Fruit fly (Drosophila melanogaster): ENCODE measurements around the gene CG10336.

Gene CG10336

dm6 chr2L:18717365-18718011 is 28.2 kb downstream of the CG10336 start (continued):
- TF ChIP-seq Meics (GFP tag; optimal IDR thresholded peaks at IDR 0.05): peak; percentile 17
- TF ChIP-seq CG10274 (GFP tag; optimal IDR thresholded peaks at IDR 0.05): no peak
- no peak for TF ChIP-seq CG15514 (GFP tag; optimal IDR thresholded peaks at IDR 0.05)
- TF ChIP-seq onecut (GFP tag; IDR thresholded peaks at IDR 0.05): 0 out of 2 replicates have a peak, but pooled peaks have one; percentile 12
- peak; percentile 8 for TF ChIP-seq CG15601 (tag; optimal IDR thresholded peaks at IDR 0.05)
- no peak for TF ChIP-seq CG32772 (GFP tag; IDR thresholded peaks at IDR 0.05)
- no peak for TF ChIP-seq CG18011 (GFP tag; optimal IDR thresholded peaks at IDR 0.05)
- peak; percentile 20 for TF ChIP-seq CG11504 (tag; optimal IDR thresholded peaks at IDR 0.05)
- peak; percentile 6 for TF ChIP-seq CG11723 (GFP tag; optimal IDR thresholded peaks at IDR 0.05)
- TF ChIP-seq HLH54F (GFP tag; optimal IDR thresholded peaks at IDR 0.05): no peak
- no peak for TF ChIP-seq ato (GFP tag; IDR thresholded peaks at IDR 0.05; ENCODE audit: partially characterized antibody)
- no peak for TF ChIP-seq Hey (tag; optimal IDR thresholded peaks at IDR 0.05)
- no peak for TF ChIP-seq pros (GFP tag; optimal IDR thresholded peaks at IDR 0.05)
- peak; percentile 18 for TF ChIP-seq CG17359 (tag; optimal IDR thresholded peaks at IDR 0.05)
- TF ChIP-seq YL-1 (GFP tag; optimal IDR thresholded peaks at IDR 0.05): no peak
- no peak for TF ChIP-seq B-H2 (GFP tag; optimal IDR thresholded peaks at IDR 0.05)
- TF ChIP-seq Oli (tag; optimal IDR thresholded peaks at IDR 0.05): no peak
- TF ChIP-seq CG10543 (GFP tag; optimal IDR thresholded peaks at IDR 0.05): no peak
- TF ChIP-seq Med (GFP tag): no peak
- no peak for TF ChIP-seq CG17328 (GFP tag; IDR thresholded peaks at IDR 0.05)
- no peak for TF ChIP-seq Mad (GFP tag; optimal IDR thresholded peaks at IDR 0.05)
- no peak for TF ChIP-seq Trl (optimal IDR thresholded peaks at IDR 0.05)
- TF ChIP-seq Trl (GFP tag; optimal IDR thresholded peaks at IDR 0.05): no peak
- no peak for TF ChIP-seq shn (GFP tag; optimal IDR thresholded peaks at IDR 0.05)
- TF ChIP-seq Sry-δ (GFP tag; optimal IDR thresholded peaks at IDR 0.05): no peak
- TF ChIP-seq Nf-YC (tag; optimal IDR thresholded peaks at IDR 0.05): no peak
- TF ChIP-seq CG30403 (GFP tag; optimal IDR thresholded peaks at IDR 0.05): peak; percentile 11
- peak; percentile 43 for TF ChIP-seq Deaf1 (tag; optimal IDR thresholded peaks at IDR 0.05)
- TF ChIP-seq CG17385 (GFP tag; optimal IDR thresholded peaks at IDR 0.05): peak; percentile 5
- TF ChIP-seq CG6689 (GFP tag; IDR thresholded peaks at IDR 0.05): 0 out of 2 replicates have a peak, but pooled peaks have one; percentile 24
- TF ChIP-seq mam (GFP tag; optimal IDR thresholded peaks at IDR 0.05): no peak
- TF ChIP-seq TFAM (GFP tag; optimal IDR thresholded peaks at IDR 0.05): no peak
- peak; percentile 18 for TF ChIP-seq caup (GFP tag; optimal IDR thresholded peaks at IDR 0.05; ENCODE audit: severe bottlenecking)
- TF ChIP-seq ken (GFP tag; IDR thresholded peaks at IDR 0.05): no peak
- TF ChIP-seq Hmr (GFP tag; optimal IDR thresholded peaks at IDR 0.05): peak; percentile 9
- TF ChIP-seq tio (GFP tag; optimal IDR thresholded peaks at IDR 0.05): peak; percentile 1
- TF ChIP-seq Sox102F (GFP tag; optimal IDR thresholded peaks at IDR 0.05): no peak
- no peak for TF ChIP-seq cg (GFP tag; optimal IDR thresholded peaks at IDR 0.05)
- no peak for TF ChIP-seq pzg (GFP tag; optimal IDR thresholded peaks at IDR 0.05)
- peak; percentile 32; the same call in 1 of the 2 replicates for TF ChIP-seq Drgx (GFP tag; IDR thresholded peaks at IDR 0.05)
- no peak for TF ChIP-seq ftz-f1 (GFP tag; optimal IDR thresholded peaks at IDR 0.05)
- no peak for TF ChIP-seq CHES-1-like (GFP tag; optimal IDR thresholded peaks at IDR 0.05)
- TF ChIP-seq sisA (GFP tag; IDR thresholded peaks at IDR 0.05): peak; percentile 30
- TF ChIP-seq CG7372 (GFP tag; IDR thresholded peaks at IDR 0.05): no peak
- peak in 1 of 2 experiments; percentile 0 for TF ChIP-seq bsh (GFP tag; optimal IDR thresholded peaks at IDR 0.05)
- no peak for TF ChIP-seq fru (optimal IDR thresholded peaks at IDR 0.05)
- TF ChIP-seq Sox100B (GFP tag; optimal IDR thresholded peaks at IDR 0.05): no peak
- TF ChIP-seq CG31224 (GFP tag; IDR thresholded peaks at IDR 0.05): no peak
- no peak for TF ChIP-seq row (GFP tag; IDR thresholded peaks at IDR 0.05)
- no peak for TF ChIP-seq bowl (GFP tag; IDR thresholded peaks at IDR 0.05)
- TF ChIP-seq CG4424 (GFP tag; optimal IDR thresholded peaks at IDR 0.05): no peak
